Fruit fly (Drosophila melanogaster): Measurements from ENCODE around the gene Ugt303B2.

The Ugt303B2 gene

DNA sequence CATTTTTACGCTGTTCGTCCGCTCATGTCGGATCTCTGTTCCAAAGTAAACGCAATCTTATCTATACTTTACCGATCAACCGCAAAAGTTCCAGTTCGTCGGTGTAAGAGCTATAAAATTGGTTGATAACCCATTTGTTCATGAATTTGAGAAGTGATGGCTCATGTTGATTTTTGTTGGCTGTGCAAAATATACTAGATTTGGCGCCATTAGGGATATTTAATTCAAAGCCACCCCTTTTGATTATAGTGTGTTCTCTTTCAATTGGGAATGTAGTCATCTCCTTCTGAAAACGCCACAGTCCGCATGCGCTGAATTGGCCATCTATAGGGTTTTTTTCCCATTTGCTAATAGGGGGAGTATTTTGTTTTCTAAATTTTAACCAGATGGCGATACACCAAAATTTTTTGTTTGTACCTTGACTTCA lies at the start of gene Ugt303B2:
Gene Ugt303B2 (minus strand): TSS at position 190 of the 427 bp plus-strand sequence.
- TF ChIP-seq Ets98B (GFP tag; IDR thresholded peaks at IDR 0.05) = no peak
- no peak for TF ChIP-seq CG10348 (GFP tag; IDR thresholded peaks at IDR 0.05)
- no peak for TF ChIP-seq Snoo (tag; optimal IDR thresholded peaks at IDR 0.05)
- TF ChIP-seq CG4496 (GFP tag; IDR thresholded peaks at IDR 0.05) = no peak
- no peak for TF ChIP-seq CG17806 (tag; optimal IDR thresholded peaks at IDR 0.05)
- no peak for TF ChIP-seq D1 (tag; optimal IDR thresholded peaks at IDR 0.05)
- TF ChIP-seq CG34367 (tag; optimal IDR thresholded peaks at IDR 0.05) = no peak

DNA sequence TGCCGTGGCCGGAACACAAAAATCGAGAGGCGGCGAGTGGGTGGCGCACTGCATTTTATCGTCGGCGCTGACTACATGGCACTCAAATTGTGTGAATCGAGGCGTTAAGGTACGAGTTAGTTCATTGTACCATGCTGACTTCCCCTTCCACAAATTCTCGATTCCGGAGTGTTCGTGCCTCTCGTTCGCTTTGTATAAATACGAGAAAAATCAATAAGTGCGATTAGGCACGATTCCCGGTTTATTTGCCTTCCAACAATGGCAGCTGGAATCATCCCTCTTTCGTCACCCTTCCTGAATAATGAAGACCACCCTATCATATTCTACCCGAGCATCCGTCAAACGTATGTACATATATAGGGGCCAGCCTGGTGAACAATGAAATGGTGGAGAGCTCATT lies 37.9 kb upstream of the Ugt303B2 start:
- no peak for TF ChIP-seq CG34367 (tag; optimal IDR thresholded peaks at IDR 0.05)
- TF ChIP-seq CG13204 (GFP tag; optimal IDR thresholded peaks at IDR 0.05) = no peak

DNA sequence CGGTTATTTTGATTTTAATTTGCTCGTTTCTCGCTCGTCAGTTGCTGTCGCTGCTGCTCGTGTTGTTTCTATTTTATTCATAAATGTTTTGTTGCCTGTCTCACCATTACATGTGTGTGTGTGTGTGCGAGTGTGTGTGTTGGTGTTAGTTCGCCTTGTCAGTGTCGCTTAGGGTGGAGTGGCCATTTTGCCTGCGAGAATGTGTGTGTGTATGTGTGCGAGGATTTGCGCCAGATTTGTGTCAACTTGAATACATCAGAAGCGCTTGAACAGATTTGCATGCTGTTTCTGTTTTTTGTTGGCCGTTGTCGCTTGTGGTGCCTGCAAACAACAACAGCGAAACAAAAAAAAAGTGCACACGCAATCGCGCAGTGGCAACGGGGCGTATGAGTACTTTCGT lies 30.5 kb upstream of the Ugt303B2 start:
- TF ChIP-seq CG4496 (GFP tag; IDR thresholded peaks at IDR 0.05) (no peak), Ets98B (GFP tag; IDR thresholded peaks at IDR 0.05) (no peak), Pif1B (GFP tag; optimal IDR thresholded peaks at IDR 0.05) (no peak), D1 (tag; optimal IDR thresholded peaks at IDR 0.05) (no peak), CG15710 (tag; optimal IDR thresholded peaks at IDR 0.05) (no peak), CG12605 (GFP tag; IDR thresholded peaks at IDR 0.05) (no peak)

DNA sequence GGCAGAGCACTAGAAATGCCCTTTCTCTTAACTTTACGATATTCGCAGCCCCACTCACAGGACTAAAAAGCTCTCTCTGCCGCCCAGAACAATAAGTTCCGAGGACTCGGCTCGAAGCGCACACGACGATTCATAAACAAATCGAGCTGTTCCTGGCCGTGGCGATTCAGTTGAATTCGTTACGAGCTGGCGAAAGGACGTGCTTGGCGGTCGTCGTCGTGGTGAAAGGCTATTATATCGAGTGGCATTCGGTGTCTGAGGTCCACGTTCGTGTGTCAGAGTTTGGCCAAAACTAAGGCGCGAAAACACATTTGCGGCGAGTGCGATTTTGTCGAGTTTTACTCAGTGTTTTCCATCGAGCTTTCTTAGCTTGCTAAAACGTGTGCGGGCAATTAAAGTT lies 18.5 kb upstream of the Ugt303B2 start, which contains the start of gene beat-IV:
Gene beat-IV (plus strand): TSS at position 169 of the 400 bp plus-strand sequence.
- no peak for TF ChIP-seq Snoo (tag; optimal IDR thresholded peaks at IDR 0.05)
- no peak for TF ChIP-seq CG4496 (GFP tag; IDR thresholded peaks at IDR 0.05)
- no peak for TF ChIP-seq CG8301 (tag; optimal IDR thresholded peaks at IDR 0.05)
- no peak for TF ChIP-seq CG13204 (GFP tag; optimal IDR thresholded peaks at IDR 0.05)
- no peak for TF ChIP-seq EcR (GFP tag; optimal IDR thresholded peaks at IDR 0.05)
- TF ChIP-seq CG34367 (tag; optimal IDR thresholded peaks at IDR 0.05) = no peak
- TF ChIP-seq fd96Ca (GFP tag; IDR thresholded peaks at IDR 0.05) = no peak
- TF ChIP-seq gl (tag; optimal IDR thresholded peaks at IDR 0.05) = no peak
- no peak for TF ChIP-seq CG10348 (GFP tag; IDR thresholded peaks at IDR 0.05)
- no peak for TF ChIP-seq CG32121 (GFP tag; IDR thresholded peaks at IDR 0.05)
- no peak for TF ChIP-seq Pif1A (GFP tag; optimal IDR thresholded peaks at IDR 0.05)
- TF ChIP-seq Ets98B (GFP tag; IDR thresholded peaks at IDR 0.05) = no peak
- TF ChIP-seq CG8159 (tag; optimal IDR thresholded peaks at IDR 0.05) = no peak
- no peak for TF ChIP-seq CG14655 (GFP tag; optimal IDR thresholded peaks at IDR 0.05)
- TF ChIP-seq CG12605 (GFP tag; IDR thresholded peaks at IDR 0.05) = no peak
- TF ChIP-seq CG17806 (tag; optimal IDR thresholded peaks at IDR 0.05) = no peak
- no peak for TF ChIP-seq D1 (tag; optimal IDR thresholded peaks at IDR 0.05)

DNA sequence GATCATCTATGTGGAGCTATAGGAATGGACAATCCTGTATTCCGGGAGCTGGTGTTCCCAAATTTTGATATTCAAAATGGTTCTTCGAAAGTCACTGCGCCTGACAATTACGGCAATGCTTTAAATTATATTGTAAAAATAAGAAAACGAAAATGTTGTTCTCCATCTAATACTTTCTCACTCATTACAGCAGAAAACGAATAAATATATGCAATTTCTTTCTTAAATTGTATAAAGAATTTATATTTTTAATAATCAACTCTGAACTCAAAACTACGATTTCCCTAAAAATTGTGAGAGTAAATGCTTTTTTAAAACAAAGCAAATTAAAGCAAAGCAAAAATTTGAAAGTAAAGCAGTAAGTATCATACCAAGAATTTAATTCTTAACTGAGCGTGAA lies 18.1 kb upstream of the Ugt303B2 start, which contains the start of gene CG10164:
Gene CG10164 (minus strand): TSS at position 101 of the 400 bp plus-strand sequence.
- TF ChIP-seq CG32121 (GFP tag; IDR thresholded peaks at IDR 0.05) = no peak
- no peak for TF ChIP-seq CG12605 (GFP tag; IDR thresholded peaks at IDR 0.05)
- no peak for TF ChIP-seq Snoo (tag; optimal IDR thresholded peaks at IDR 0.05)
- TF ChIP-seq CG8301 (tag; optimal IDR thresholded peaks at IDR 0.05) = no peak
- TF ChIP-seq CG15710 (tag; optimal IDR thresholded peaks at IDR 0.05) = no peak
- no peak for TF ChIP-seq CG9948 (tag; optimal IDR thresholded peaks at IDR 0.05)
- TF ChIP-seq fd96Ca (GFP tag; IDR thresholded peaks at IDR 0.05) = no peak
- TF ChIP-seq CG13204 (GFP tag; optimal IDR thresholded peaks at IDR 0.05) = no peak
- TF ChIP-seq rn (GFP tag; IDR thresholded peaks at IDR 0.05) = no peak
- TF ChIP-seq CG34367 (tag; optimal IDR thresholded peaks at IDR 0.05) = no peak
- TF ChIP-seq CG8159 (tag; optimal IDR thresholded peaks at IDR 0.05) = no peak
- no peak for TF ChIP-seq gl (tag; optimal IDR thresholded peaks at IDR 0.05)
- no peak for TF ChIP-seq Pif1B (GFP tag; optimal IDR thresholded peaks at IDR 0.05)
- no peak for TF ChIP-seq CG14655 (GFP tag; optimal IDR thresholded peaks at IDR 0.05)
- no peak for TF ChIP-seq D1 (tag; optimal IDR thresholded peaks at IDR 0.05)
- no peak for TF ChIP-seq CG4496 (GFP tag; IDR thresholded peaks at IDR 0.05)
- no peak for TF ChIP-seq EcR (GFP tag; optimal IDR thresholded peaks at IDR 0.05)

DNA sequence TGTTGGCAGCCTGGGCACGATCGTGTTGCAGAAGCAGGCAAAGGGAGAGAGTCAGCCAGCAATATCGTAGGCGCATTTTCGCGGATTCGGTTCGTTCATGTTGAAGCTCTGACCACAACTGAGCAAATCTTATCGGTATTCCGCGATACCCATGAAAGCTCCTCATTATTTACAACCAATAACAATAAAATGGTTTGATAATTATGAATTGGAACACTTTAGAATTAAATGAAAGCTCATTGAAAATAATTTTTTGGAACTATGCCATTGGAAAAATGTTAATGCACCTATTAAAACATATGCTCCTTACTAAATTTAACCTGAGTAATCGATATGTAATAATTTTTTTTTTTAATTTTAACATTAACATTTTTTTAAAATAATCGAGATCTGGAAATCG lies 2.1 kb downstream of the Ugt303B2 start, which contains the start of gene Ugt303B1:
Gene Ugt303B1 (minus strand): TSS at position 101 of the 400 bp plus-strand sequence.
- TF ChIP-seq EcR (GFP tag; optimal IDR thresholded peaks at IDR 0.05) (no peak), Pif1B (GFP tag; optimal IDR thresholded peaks at IDR 0.05) (no peak), CG34367 (tag; optimal IDR thresholded peaks at IDR 0.05) (no peak), CG9948 (tag; optimal IDR thresholded peaks at IDR 0.05) (no peak), CG17806 (tag; optimal IDR thresholded peaks at IDR 0.05) (no peak), CG12605 (GFP tag; IDR thresholded peaks at IDR 0.05) (no peak), Snoo (tag; optimal IDR thresholded peaks at IDR 0.05) (no peak), gl (tag; optimal IDR thresholded peaks at IDR 0.05) (no peak), rn (GFP tag; IDR thresholded peaks at IDR 0.05) (no peak), CG10348 (GFP tag; IDR thresholded peaks at IDR 0.05) (no peak), CG14655 (GFP tag; optimal IDR thresholded peaks at IDR 0.05) (no peak), CG32121 (GFP tag; IDR thresholded peaks at IDR 0.05) (no peak), CG8301 (tag; optimal IDR thresholded peaks at IDR 0.05) (no peak), CG15710 (tag; optimal IDR thresholded peaks at IDR 0.05) (no peak)

DNA sequence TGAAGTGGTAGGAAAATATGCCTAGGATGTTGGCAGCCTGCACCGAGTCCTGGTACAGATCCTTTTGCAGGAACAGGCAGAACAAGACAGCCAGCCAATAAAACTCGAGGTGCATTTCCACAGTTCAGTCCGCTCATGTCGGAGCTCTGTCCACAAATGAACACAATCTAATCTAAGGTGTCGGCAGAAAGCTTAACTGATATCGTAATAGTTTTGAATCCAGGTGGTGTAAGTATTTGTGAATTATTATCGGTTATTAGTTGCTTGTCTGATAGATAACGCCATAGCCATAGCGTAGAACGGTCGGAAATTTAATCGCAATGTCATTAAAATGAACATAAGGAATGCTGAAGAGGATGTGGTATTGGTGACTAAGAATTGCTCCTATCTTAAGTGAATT lies 4.1 kb downstream of the Ugt303B2 start, which contains the start of gene Ugt303B3:
Gene Ugt303B3 (minus strand): TSS at position 159 of the 400 bp plus-strand sequence.
- TF ChIP-seq EcR (GFP tag; optimal IDR thresholded peaks at IDR 0.05) = no peak
- no peak for TF ChIP-seq gl (tag; optimal IDR thresholded peaks at IDR 0.05)
